Worm (Caenorhabditis elegans) whole organism, L4/young adult: ENCODE results near the gene fbxa-166.

Experiments used
- dao-5 ChIP-seq: sonication (generic microtip); optimal IDR thresholded peaks from 2 replicates; lab custom pipeline; 2016; ENCODE audit warnings: missing genotype, missing genetic modification characterization, moderate library complexity, missing compliant biosample characterization
- him-1 ChIP-seq: sonication (generic microtip); optimal IDR thresholded peaks from 2 replicates; lab custom pipeline; 2016; ENCODE audit warnings: missing genotype, missing genetic modification reagents, missing genetic modification characterization, missing compliant biosample characterization

ce11 chrII:1624572-1624971 is 5.7 kb upstream of the fbxa-166 start, which contains the start of gene fbxa-160:
- TF ChIP-seq dao-5 (tag; lab: Kevin White, UChicago) (no peak), him-1 (tag; lab: Kevin White, UChicago) (no peak)
